Worm (Caenorhabditis elegans): ENCODE results near the gene grdn-1.

DNA sequence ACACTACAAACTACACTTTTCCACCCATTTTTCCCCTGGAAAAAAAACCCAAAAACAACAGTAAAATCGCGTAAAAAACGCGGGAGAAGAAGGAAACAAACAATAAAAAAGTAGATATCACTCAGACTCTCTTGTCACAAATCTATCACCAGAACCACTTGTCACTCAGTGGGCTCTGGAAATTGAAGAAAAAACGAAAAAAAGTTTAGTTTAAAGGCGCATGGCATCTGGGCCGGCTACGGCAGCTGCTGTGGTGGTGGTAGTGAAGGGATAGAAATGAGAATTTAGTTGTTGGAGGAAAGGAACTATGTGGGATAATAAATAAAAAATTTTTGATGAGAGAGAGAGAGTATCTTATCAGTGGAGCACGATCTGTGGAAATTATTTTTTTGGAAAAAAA, 34.9 kb downstream of the grdn-1 start:
- TF ChIP-seq egl-27 (tag; optimal IDR thresholded peaks at IDR 0.05) (no peak), aly-2 (tag; optimal IDR thresholded peaks at IDR 0.05) (no peak), fkh-10 (GFP tag; optimal IDR thresholded peaks at IDR 0.05) (no peak), unc-39 (tag; optimal IDR thresholded peaks at IDR 0.05) (no peak), nhr-12 (tag; optimal IDR thresholded peaks at IDR 0.05) (no peak), nhr-28 (tag; optimal IDR thresholded peaks at IDR 0.05) (no peak), tbx-2 (tag; optimal IDR thresholded peaks at IDR 0.05) (no peak), snpc-4 (tag; optimal IDR thresholded peaks at IDR 0.05) (no peak), nhr-25 (tag; optimal IDR thresholded peaks at IDR 0.05) (no peak), ama-1 (optimal IDR thresholded peaks at IDR 0.05) (no peak), ZK546.5 (tag; optimal IDR thresholded peaks at IDR 0.05) (no peak), lin-39 (tag; optimal IDR thresholded peaks at IDR 0.05) (no peak)

Data from whole organism, L3 larva.